Worm (Caenorhabditis elegans): ENCODE results near the gene R160.4.

ce11 chrX:4328816-4329215 is 39.9 kb downstream of the R160.4 start, which contains the start of gene C24A8.5:
- TF ChIP-seq xbp-1 (tag; optimal IDR thresholded peaks at IDR 0.05) = no peak
- no peak for TF ChIP-seq mdl-1 (tag; optimal IDR thresholded peaks at IDR 0.05)
- TF ChIP-seq nhr-11 (tag; optimal IDR thresholded peaks at IDR 0.05) = no peak
- no peak for TF ChIP-seq dpl-1 (GFP tag; optimal IDR thresholded peaks at IDR 0.05)
- no peak for TF ChIP-seq lsy-2 (tag; optimal IDR thresholded peaks at IDR 0.05)
- TF ChIP-seq sptf-1 (tag; optimal IDR thresholded peaks at IDR 0.05) = no peak
- TF ChIP-seq lin-13 (GFP tag; optimal IDR thresholded peaks at IDR 0.05) = no peak
- TF ChIP-seq mep-1 (tag; optimal IDR thresholded peaks at IDR 0.05) = no peak
- TF ChIP-seq ztf-4 (tag; optimal IDR thresholded peaks at IDR 0.05) = no peak
- no peak for TF ChIP-seq ceh-82 (tag; optimal IDR thresholded peaks at IDR 0.05)
